Worm (Caenorhabditis elegans) whole organism, L4/young adult: ENCODE results near the gene ins-37.
"Not testable (repeated sequence)": the region's sequence is repeated elsewhere in the genome, so short reads cannot be mapped to it uniquely, and the experiment has no call there.

Experiments
- W03F9.2 ChIP-seq: fragments of 150-350 bp; optimal IDR thresholded peaks from 2 replicates; lab custom pipeline; 2014; ENCODE audit warnings: missing biosample characterization, missing genetic modification characterization
- dao-5 ChIP-seq: sonication (generic microtip); optimal IDR thresholded peaks from 2 replicates; lab custom pipeline; 2016; ENCODE audit warnings: missing genotype, missing genetic modification characterization, moderate library complexity, missing compliant biosample characterization
- him-1 ChIP-seq: sonication (generic microtip); optimal IDR thresholded peaks from 2 replicates; lab custom pipeline; 2016; ENCODE audit warnings: missing genotype, missing genetic modification reagents, missing genetic modification characterization, missing compliant biosample characterization

Gene ins-37

ce11 chrII:13846018-13846417, 10.1 kb upstream of the ins-37 start:
- no peak for TF ChIP-seq dao-5
- no peak for TF ChIP-seq him-1 (tag; lab: Kevin White, UChicago)
- no peak for TF ChIP-seq W03F9.2 (tag; lab: Kevin White, UChicago)

ce11 chrII:13842340-13842739, 6.4 kb upstream of the ins-37 start:
- TF ChIP-seq W03F9.2 (tag; lab: Kevin White, UChicago): no peak
- no peak for TF ChIP-seq him-1 (tag; lab: Kevin White, UChicago)
- TF ChIP-seq dao-5: no peak

ce11 chrII:13841106-13841854, 5.4 kb upstream of the ins-37 start, which contains the start of gene F08G2.7:
TSS of gene F08G2.7 (minus strand) at chrII:13841156.
- no peak for TF ChIP-seq dao-5
- TF ChIP-seq W03F9.2 (tag; lab: Kevin White, UChicago): no peak
- no peak for TF ChIP-seq him-1 (tag; lab: Kevin White, UChicago)

ce11 chrII:13839454-13839853, 3.5 kb upstream of the ins-37 start:
- TF ChIP-seq dao-5: no peak
- TF ChIP-seq W03F9.2 (tag; lab: Kevin White, UChicago): no peak
- TF ChIP-seq him-1 (tag; lab: Kevin White, UChicago): no peak

DNA sequence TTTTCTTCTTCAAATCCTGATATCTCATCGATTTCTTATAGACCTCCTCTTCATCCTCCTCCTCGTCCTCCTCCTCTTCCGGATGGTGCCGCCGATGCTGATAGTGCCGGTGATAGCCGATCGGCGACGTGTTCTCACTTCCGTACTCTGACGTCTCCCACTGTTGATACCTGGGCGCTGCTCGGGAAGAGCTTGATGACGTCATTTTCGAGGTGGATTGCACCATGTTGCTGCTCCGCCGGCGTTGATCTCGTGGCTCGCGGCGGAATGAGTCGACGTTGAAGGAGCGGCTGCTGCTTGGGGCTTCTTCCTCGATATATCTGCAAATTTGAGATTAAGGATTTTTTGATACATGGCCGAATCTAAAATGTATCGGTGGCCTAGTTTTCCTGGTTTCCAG, 2.5 kb upstream of the ins-37 start:
- TF ChIP-seq W03F9.2 (tag; lab: Kevin White, UChicago): no peak
- TF ChIP-seq him-1 (tag; lab: Kevin White, UChicago): no peak
- TF ChIP-seq dao-5: no peak

DNA sequence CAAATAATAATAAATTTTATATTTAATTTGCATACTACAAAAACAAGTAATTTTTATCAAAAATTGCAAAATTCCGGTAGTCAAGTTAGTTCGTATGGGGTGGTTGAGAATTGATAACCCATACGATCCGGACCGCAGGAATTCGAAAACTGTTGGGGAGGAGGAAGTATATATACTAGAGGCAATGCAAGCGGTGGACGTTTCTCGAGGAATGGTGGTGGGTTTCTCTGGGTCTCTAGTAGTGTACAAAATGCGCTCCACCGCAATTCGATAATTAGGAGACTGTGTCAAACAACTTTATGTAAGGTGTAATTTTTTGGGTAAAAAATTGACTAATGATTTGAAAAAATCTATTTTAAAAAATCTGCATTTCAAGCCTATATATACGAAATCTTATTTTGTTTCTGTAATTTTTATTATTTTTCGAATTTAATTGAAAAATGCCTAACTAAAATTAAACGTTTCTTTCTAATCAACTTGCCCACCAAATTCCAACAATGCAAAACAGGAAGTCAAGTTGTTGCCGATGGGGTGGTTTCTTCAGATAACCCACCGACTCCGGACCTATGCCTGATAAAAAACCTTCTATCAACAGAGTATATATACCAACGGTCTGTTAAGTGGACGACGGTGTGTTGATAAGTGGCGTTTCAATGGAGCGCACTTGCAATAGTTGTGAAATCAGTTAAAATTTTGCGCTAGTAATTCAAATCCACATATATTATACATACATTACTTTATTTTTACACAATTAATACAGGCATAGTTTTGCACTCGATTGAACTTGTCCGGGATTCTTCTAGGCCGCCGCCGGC, 1.3 kb downstream of the ins-37 start:
- TF ChIP-seq him-1 (tag; lab: Kevin White, UChicago) (peak; percentile 74), dao-5 (peak; percentile 63), W03F9.2 (tag; lab: Kevin White, UChicago) (peak; percentile 65)

DNA sequence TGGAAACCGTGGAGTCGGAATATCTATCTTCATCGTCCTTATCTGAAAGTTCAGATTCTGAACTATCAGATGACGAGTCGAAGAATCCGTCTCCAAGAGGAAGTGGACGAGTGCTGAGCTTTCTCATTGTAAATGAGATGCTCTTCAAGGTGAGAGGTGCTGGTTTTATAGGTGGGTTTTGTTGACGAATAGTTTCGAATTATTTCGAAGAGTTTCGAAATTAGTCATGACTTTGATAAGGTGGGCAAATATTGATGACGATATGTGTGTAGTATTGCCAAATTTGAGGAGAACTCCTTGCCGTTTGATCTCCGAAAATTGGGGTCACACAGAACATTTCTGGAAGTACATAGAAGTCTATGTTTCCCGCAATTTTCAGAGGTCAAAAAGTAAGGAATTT, 2.4 kb downstream of the ins-37 start, which contains the start of gene F08G2.5:
Gene F08G2.5, minus strand, starts transcription at position 127 of the 400 bp plus-strand sequence.
- TF ChIP-seq him-1 (tag; lab: Kevin White, UChicago): no peak
- no peak for TF ChIP-seq W03F9.2 (tag; lab: Kevin White, UChicago)
- no peak for TF ChIP-seq dao-5

DNA sequence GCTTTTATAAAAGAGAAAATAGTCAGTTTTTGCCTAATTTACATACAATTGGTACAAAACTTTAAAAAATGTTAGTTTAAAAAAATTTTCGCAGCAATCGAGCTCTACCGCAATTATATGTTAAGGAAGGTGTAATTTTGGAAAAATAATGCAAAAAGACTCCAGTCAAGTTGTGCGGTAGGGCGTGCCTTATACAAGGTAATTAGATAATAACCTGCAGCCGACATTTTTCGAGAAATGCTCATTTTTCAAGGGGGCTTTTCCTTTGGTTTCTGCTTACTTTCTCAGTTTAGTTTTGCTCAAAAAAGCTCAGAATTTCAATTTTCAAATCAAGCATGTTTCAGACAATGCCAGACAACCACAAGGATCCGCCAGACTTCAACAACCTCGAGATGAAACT, 5.7 kb downstream of the ins-37 start, which contains the start of gene F08G2.4:
Gene F08G2.4, plus strand, starts transcription at position 348 of the 400 bp plus-strand sequence.
- no peak for TF ChIP-seq him-1 (tag; lab: Kevin White, UChicago)
- no peak for TF ChIP-seq W03F9.2 (tag; lab: Kevin White, UChicago)
- TF ChIP-seq dao-5: no peak

DNA sequence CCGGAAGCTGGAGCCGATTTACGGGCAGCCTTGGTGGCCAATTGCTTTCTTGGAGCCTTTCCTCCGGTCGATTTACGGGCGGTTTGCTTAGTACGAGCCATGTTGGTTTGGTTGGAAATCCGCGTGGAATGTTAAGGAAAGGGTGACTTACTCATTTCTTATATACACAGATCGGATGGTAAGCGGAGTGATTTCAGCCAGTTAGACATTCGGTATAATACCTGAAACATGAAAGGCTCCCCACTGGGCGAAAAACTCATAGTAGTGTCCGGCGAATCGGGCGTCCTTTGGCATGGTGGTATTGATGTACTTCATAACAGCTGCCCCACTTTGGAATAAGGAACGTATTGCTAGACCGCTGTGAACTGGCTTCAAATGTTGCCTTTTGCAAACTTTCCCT, 7.3 kb downstream of the ins-37 start, which contains the start of gene his-42:
Gene his-42, minus strand, starts transcription at position 101 of the 400 bp plus-strand sequence.
- TF ChIP-seq him-1 (tag; lab: Kevin White, UChicago): no peak
- TF ChIP-seq dao-5: no peak
- TF ChIP-seq W03F9.2 (tag; lab: Kevin White, UChicago): no peak

- not testable (repeated sequence) for TF ChIP-seq him-1 (tag; lab: Kevin White, UChicago); dao-5; W03F9.2 (tag; lab: Kevin White, UChicago)
These were observed 17.9 kb downstream of the ins-37 start, which contains the start of gene his-16 for ce11 chrII:13818043-13818442. TSS of gene his-16 (minus strand) at chrII:13818143.

DNA sequence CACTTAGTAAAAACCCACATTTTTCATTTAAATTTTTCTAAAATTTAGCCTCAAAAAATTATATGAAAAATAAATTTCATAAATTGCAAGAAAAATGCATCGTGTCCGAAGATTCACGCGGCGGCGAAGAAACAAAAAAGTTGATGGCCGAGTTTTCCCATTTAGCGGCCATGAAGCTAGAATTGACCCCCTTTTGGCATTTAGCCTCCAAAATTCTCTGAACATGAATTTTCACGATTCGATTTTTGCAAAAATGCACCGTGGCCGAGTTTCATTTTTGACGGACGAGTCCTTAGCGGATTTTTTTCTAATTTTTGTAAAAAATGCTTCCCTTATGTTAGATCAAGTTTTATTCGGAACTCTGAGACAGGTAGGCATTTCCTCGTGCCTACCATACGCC, 20.4 kb downstream of the ins-37 start:
- TF ChIP-seq W03F9.2 (tag; lab: Kevin White, UChicago) (no peak), him-1 (tag; lab: Kevin White, UChicago) (no peak), dao-5 (no peak)

ce11 chrII:13813950-13814349, 22.0 kb downstream of the ins-37 start:
- TF ChIP-seq him-1 (tag; lab: Kevin White, UChicago) (no peak), dao-5 (no peak), W03F9.2 (tag; lab: Kevin White, UChicago) (no peak)

- TF ChIP-seq dao-5 (no peak), W03F9.2 (tag; lab: Kevin White, UChicago) (no peak), him-1 (tag; lab: Kevin White, UChicago) (no peak)
These were observed 22.5 kb downstream of the ins-37 start for ce11 chrII:13813413-13813812.

DNA sequence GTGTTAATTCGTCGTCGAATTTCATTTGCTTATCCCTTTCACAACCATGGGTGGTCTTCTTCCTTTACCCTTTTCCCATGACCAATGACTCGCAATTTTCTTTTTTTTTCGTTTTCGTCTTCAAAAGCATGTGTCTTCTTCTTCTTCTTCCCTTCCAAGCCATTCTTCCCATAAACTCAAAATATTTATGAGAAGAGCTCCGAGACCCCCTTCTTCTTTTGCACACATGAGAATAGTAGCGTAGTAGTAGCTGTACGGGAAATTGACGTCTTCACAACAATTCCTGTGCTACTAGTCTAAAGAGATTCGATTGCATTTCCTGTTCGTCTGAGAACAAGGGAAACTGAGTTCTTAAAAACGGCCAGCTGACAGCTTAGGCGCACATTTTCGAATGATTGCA, 23.6 kb downstream of the ins-37 start:
- no peak for TF ChIP-seq him-1 (tag; lab: Kevin White, UChicago)
- no peak for TF ChIP-seq W03F9.2 (tag; lab: Kevin White, UChicago)
- TF ChIP-seq dao-5: no peak
